Fruit fly (Drosophila melanogaster) whole organism, embryonic: Measurements from ENCODE around the gene CG43167.

Experiments used
- Abd-B ChIP-seq: fragments of 200-800 bp; sonication (Bioruptor generic); optimal IDR thresholded peaks from 2 replicates; lab custom pipeline; 2018; ENCODE audit warnings: missing biosample characterization, mild to moderate bottlenecking, missing genetic modification characterization, moderate library complexity
- BtbVII ChIP-seq: fragments of 200-800 bp; sonication (Bioruptor generic); optimal IDR thresholded peaks from 3 replicates; lab custom pipeline; 2017; ENCODE audit warnings: missing biosample characterization, mild to moderate bottlenecking, missing genetic modification characterization
- C15 ChIP-seq: fragments of 200-800 bp; sonication (Bioruptor generic); IDR thresholded peaks from 3 replicates; pipeline ENCODE4 v1.3.6; 2022; ENCODE audit warnings: missing biosample characterization, missing genetic modification characterization
- CG11247 ChIP-seq: fragments of 200-800 bp; sonication (Bioruptor generic); IDR thresholded peaks from 2 replicates; pipeline ENCODE4 v1.3.6; 2022; ENCODE audit warnings: missing biosample characterization, missing genetic modification characterization
- CG11504 ChIP-seq: fragments of 200-800 bp; sonication (Bioruptor generic); optimal IDR thresholded peaks from 3 replicates; lab custom pipeline; 2019; ENCODE audit warnings: missing biosample characterization, mild to moderate bottlenecking, missing genetic modification characterization, moderate library complexity
- CG11695 ChIP-seq: fragments of 200-800 bp; sonication (Bioruptor generic); IDR thresholded peaks from 3 replicates; pipeline ENCODE4 v1.3.6; 2022; ENCODE audit warnings: missing biosample characterization, missing genetic modification characterization
- CG13296 ChIP-seq: fragments of 200-800 bp; sonication (Bioruptor generic); optimal IDR thresholded peaks from 3 replicates; lab custom pipeline; 2018; ENCODE audit warnings: missing biosample characterization, mild to moderate bottlenecking, missing genetic modification characterization
- CG13775 ChIP-seq: fragments of 200-800 bp; sonication (Bioruptor generic); optimal IDR thresholded peaks from 3 replicates; lab custom pipeline; 2017; ENCODE audit warnings: missing biosample characterization, mild to moderate bottlenecking, missing genetic modification characterization
- CG14860 ChIP-seq: fragments of 200-800 bp; sonication (Bioruptor generic); IDR thresholded peaks from 3 replicates; pipeline ENCODE4 v1.3.6; 2022; ENCODE audit warnings: missing biosample characterization, missing genetic modification characterization; ENCODE audit not compliant: partially characterized antibody
- CG15269 ChIP-seq: fragments of 200-800 bp; sonication (Bioruptor generic); optimal IDR thresholded peaks from 2 replicates; lab custom pipeline; 2018; ENCODE audit warnings: missing biosample characterization, mild to moderate bottlenecking, missing genetic modification characterization, moderate library complexity
- CG17568 ChIP-seq: fragments of 200-800 bp; sonication (Bioruptor generic); optimal IDR thresholded peaks from 2 replicates; lab custom pipeline; 2018; ENCODE audit warnings: missing biosample characterization, mild to moderate bottlenecking, missing genetic modification characterization, moderate library complexity
- CG2120 ChIP-seq: fragments of 200-800 bp; sonication (Bioruptor generic); optimal IDR thresholded peaks from 3 replicates; lab custom pipeline; 2016; ENCODE audit warnings: missing biosample characterization, missing genetic modification characterization
- CG2678 ChIP-seq: fragments of 200-800 bp; sonication (Bioruptor generic); optimal IDR thresholded peaks from 3 replicates; lab custom pipeline; 2019; ENCODE audit warnings: missing biosample characterization, mild to moderate bottlenecking, missing genetic modification characterization, moderate library complexity
- CG31224 ChIP-seq: fragments of 200-800 bp; sonication (Bioruptor generic); IDR thresholded peaks from 2 replicates; pipeline ENCODE4 v1.3.6; 2022; ENCODE audit warnings: missing biosample characterization, missing genetic modification characterization
- CG32772 ChIP-seq: fragments of 200-800 bp; sonication (Bioruptor generic); IDR thresholded peaks from 2 replicates; pipeline ENCODE4 v1.3.6; 2022; ENCODE audit warnings: missing biosample characterization, missing genetic modification characterization
- CG3281 ChIP-seq: fragments of 200-800 bp; sonication (Bioruptor generic); optimal IDR thresholded peaks from 3 replicates; lab custom pipeline; 2017; ENCODE audit warnings: missing biosample characterization, mild to moderate bottlenecking, missing genetic modification characterization
- CG7556 ChIP-seq: fragments of 200-800 bp; sonication (Bioruptor generic); optimal IDR thresholded peaks from 2 replicates; lab custom pipeline; 2017; ENCODE audit warnings: missing biosample characterization, mild to moderate bottlenecking, missing genetic modification characterization
- CoRest ChIP-seq: fragments of 200-800 bp; sonication (Bioruptor generic); optimal IDR thresholded peaks from 3 replicates; lab custom pipeline; 2018; ENCODE audit warnings: missing biosample characterization, mild to moderate bottlenecking, missing genetic modification characterization, moderate library complexity
- Dp ChIP-seq: fragments of 200-800 bp; sonication (Bioruptor generic); optimal IDR thresholded peaks from 2 replicates; lab custom pipeline; 2018; ENCODE audit warnings: missing biosample characterization, mild to moderate bottlenecking, missing genetic modification characterization, moderate library complexity
- Fer2 ChIP-seq: fragments of 200-800 bp; sonication (Bioruptor generic); optimal IDR thresholded peaks from 2 replicates; lab custom pipeline; 2018; ENCODE audit warnings: missing biosample characterization, mild to moderate bottlenecking, missing genetic modification characterization, moderate library complexity
- H15 ChIP-seq: fragments of 200-800 bp; sonication (Bioruptor generic); IDR thresholded peaks from 3 replicates; pipeline ENCODE4 v1.3.6; 2022; ENCODE audit warnings: missing biosample characterization, missing genetic modification characterization
- HHEX ChIP-seq: fragments of 200-800 bp; sonication (Bioruptor generic); optimal IDR thresholded peaks from 3 replicates; lab custom pipeline; 2017; ENCODE audit warnings: missing biosample characterization, mild to moderate bottlenecking, missing genetic modification characterization, missing genetic modification reagents
- HLHmδ ChIP-seq: fragments of 200-800 bp; sonication (Bioruptor generic); optimal IDR thresholded peaks from 2 replicates; lab custom pipeline; 2018; ENCODE audit warnings: missing biosample characterization, mild to moderate bottlenecking, missing genetic modification characterization, moderate library complexity
- Hmr ChIP-seq: fragments of 200-800 bp; sonication (Bioruptor generic); optimal IDR thresholded peaks from 3 replicates; lab custom pipeline; 2017; ENCODE audit warnings: mild to moderate bottlenecking, missing biosample characterization, missing genetic modification reagents, missing genetic modification characterization
- Hr51 ChIP-seq, 2 experiments: fragments of 200-800 bp; sonication (Bioruptor generic); optimal IDR thresholded peaks; 2 replicates in 1 of 2; 3 replicates in 1 of 2; lab custom pipeline; 2016 to 2018; ENCODE audit warnings: missing biosample characterization in 2 of 2, missing genetic modification characterization in 2 of 2, mild to moderate bottlenecking in 1 of 2, moderate library complexity in 1 of 2
- Jarid2 ChIP-seq: fragments of 200-800 bp; sonication (Bioruptor generic); optimal IDR thresholded peaks from 3 replicates; lab custom pipeline; 2017; ENCODE audit warnings: mild to moderate bottlenecking, missing biosample characterization, missing genetic modification reagents, missing genetic modification characterization
- Meics ChIP-seq: fragments of 200-800 bp; sonication (Bioruptor generic); optimal IDR thresholded peaks from 2 replicates; lab custom pipeline; 2017; ENCODE audit warnings: missing biosample characterization, mild to moderate bottlenecking, missing genetic modification characterization
- Oaz ChIP-seq: fragments of 200-800 bp; sonication (Bioruptor generic); IDR thresholded peaks from 2 replicates; pipeline ENCODE4 v1.3.6; 2022; ENCODE audit warnings: missing biosample characterization, missing genetic modification characterization
- Oli ChIP-seq: fragments of 200-800 bp; sonication (Bioruptor generic); optimal IDR thresholded peaks from 2 replicates; lab custom pipeline; 2018; ENCODE audit warnings: missing biosample characterization, mild to moderate bottlenecking, missing genetic modification characterization, moderate library complexity
- Sin3A ChIP-seq: fragments of >200 bp; optimal IDR thresholded peaks from 2 replicates; lab custom pipeline; 2018
- Sox102F ChIP-seq: fragments of 200-800 bp; sonication (Bioruptor generic); optimal IDR thresholded peaks from 2 replicates; lab custom pipeline; 2018; ENCODE audit warnings: missing biosample characterization, mild to moderate bottlenecking, missing genetic modification characterization, moderate library complexity
- bowl ChIP-seq: fragments of 200-800 bp; sonication (Bioruptor generic); IDR thresholded peaks from 2 replicates; pipeline ENCODE4 v1.3.6; 2022; ENCODE audit warnings: missing biosample characterization, missing genetic modification characterization
- cato ChIP-seq: fragments of 200-800 bp; sonication (Bioruptor generic); optimal IDR thresholded peaks from 2 replicates; lab custom pipeline; 2016; ENCODE audit warnings: missing biosample characterization, missing genetic modification characterization, borderline replicate concordance
- corto ChIP-seq: fragments of 200-800 bp; sonication (Bioruptor generic); optimal IDR thresholded peaks from 2 replicates; lab custom pipeline; 2016; ENCODE audit warnings: missing biosample characterization, mild to moderate bottlenecking, missing genetic modification characterization, moderate library complexity
- crc ChIP-seq: fragments of 200-800 bp; sonication (Bioruptor generic); optimal IDR thresholded peaks from 2 replicates; lab custom pipeline; 2016; ENCODE audit warnings: missing biosample characterization, missing genetic modification characterization
- croc ChIP-seq: fragments of 200-800 bp; sonication (Bioruptor generic); conservative IDR thresholded peaks from 3 replicates; pipeline ENCODE4 v1.3.6; 2022; ENCODE audit warnings: missing biosample characterization, missing genetic modification characterization
- crp ChIP-seq, 2 experiments: fragments of 200-800 bp; sonication (Bioruptor generic); optimal IDR thresholded peaks; 2 replicates in 1 of 2; 3 replicates in 1 of 2; lab custom pipeline; 2017; ENCODE audit warnings: missing biosample characterization in 2 of 2, missing genetic modification characterization in 2 of 2, mild to moderate bottlenecking in 1 of 2, moderate library complexity in 1 of 2
- dmrt99B ChIP-seq: fragments of 200-800 bp; sonication (Bioruptor generic); optimal IDR thresholded peaks from 2 replicates; lab custom pipeline; 2018; ENCODE audit warnings: missing biosample characterization, mild to moderate bottlenecking, missing genetic modification characterization, moderate library complexity
- dysf ChIP-seq: fragments of 200-800 bp; sonication (Bioruptor generic); IDR thresholded peaks from 3 replicates; pipeline ENCODE4 v1.3.6; 2022; ENCODE audit warnings: missing biosample characterization, missing genetic modification characterization
- en ChIP-seq: fragments of 200-800 bp; sonication (Bioruptor generic); optimal IDR thresholded peaks from 2 replicates; lab custom pipeline; 2016; ENCODE audit warnings: missing biosample characterization, missing genetic modification characterization
- eve ChIP-seq, 2 experiments: fragments of >200 bp; optimal IDR thresholded peaks; 2 replicates each; lab custom pipeline; 2017; ENCODE audit warnings: missing biosample characterization in 2 of 2, missing genetic modification characterization in 2 of 2
- jigr1 ChIP-seq: fragments of 200-800 bp; sonication (Bioruptor generic); IDR thresholded peaks from 3 replicates; pipeline ENCODE4 v1.3.6; 2022; ENCODE audit warnings: missing biosample characterization, missing genetic modification characterization
- lab ChIP-seq: fragments of 200-800 bp; sonication (Bioruptor generic); optimal IDR thresholded peaks from 3 replicates; lab custom pipeline; 2017; ENCODE audit warnings: missing biosample characterization, missing genetic modification characterization, mild to moderate bottlenecking, moderate library complexity, missing genetic modification reagents
- mam ChIP-seq: fragments of 200-800 bp; sonication (Bioruptor generic); optimal IDR thresholded peaks from 3 replicates; lab custom pipeline; 2016; ENCODE audit warnings: missing biosample characterization, missing genetic modification characterization
- odd ChIP-seq: fragments of 200-800 bp; sonication (Bioruptor generic); optimal IDR thresholded peaks from 2 replicates; lab custom pipeline; 2017; ENCODE audit warnings: missing biosample characterization, mild to moderate bottlenecking, missing genetic modification characterization
- psq ChIP-seq: fragments of 200-800 bp; sonication (Bioruptor generic); optimal IDR thresholded peaks from 2 replicates; lab custom pipeline; 2017; ENCODE audit warnings: missing biosample characterization, missing genetic modification characterization
- pzg ChIP-seq: fragments of 200-800 bp; sonication (Bioruptor generic); optimal IDR thresholded peaks from 3 replicates; lab custom pipeline; 2018; ENCODE audit warnings: missing biosample characterization, mild to moderate bottlenecking, missing genetic modification characterization, moderate library complexity
- slbo ChIP-seq: fragments of 200-800 bp; sonication (Bioruptor generic); IDR thresholded peaks from 2 replicates; pipeline ENCODE4 v1.3.6; 2022; ENCODE audit warnings: missing biosample characterization, missing genetic modification characterization
- sna ChIP-seq: fragments of 200-800 bp; sonication (Bioruptor generic); IDR thresholded peaks from 2 replicates; pipeline ENCODE4 v1.3.6; 2022; ENCODE audit warnings: missing biosample characterization, missing genetic modification characterization; ENCODE audit not compliant: partially characterized antibody
- sr ChIP-seq: fragments of 200-800 bp; sonication (Bioruptor generic); IDR thresholded peaks from 3 replicates; pipeline ENCODE4 v1.3.6; 2022; ENCODE audit warnings: missing biosample characterization, missing genetic modification characterization

Gene CG43167

DNA sequence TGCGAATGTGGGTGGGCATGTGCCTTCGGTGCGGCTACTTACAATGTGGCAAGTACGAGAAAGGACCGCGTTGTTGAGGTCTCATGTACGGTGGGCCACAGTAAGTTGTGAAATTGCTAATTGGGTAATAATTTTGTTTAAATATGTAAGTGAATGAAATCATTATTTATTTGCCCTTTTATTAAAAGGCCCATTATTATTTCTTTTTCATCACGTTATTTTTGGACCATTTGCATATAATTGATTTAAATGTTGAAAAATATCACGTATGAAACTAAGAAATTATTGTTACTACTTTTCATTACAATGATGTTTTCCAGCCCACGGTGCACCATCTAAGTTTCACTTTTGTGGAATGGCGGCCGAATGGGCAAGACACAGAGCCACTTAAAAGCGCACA, 28.9 kb upstream of the CG43167 start (continued):
- no peak for TF ChIP-seq en (GFP tag; lab: Kevin White, UChicago)
- no peak for TF ChIP-seq crc (GFP tag; lab: Kevin White, UChicago)
- TF ChIP-seq Fer2 (tag; lab: Kevin White, UChicago), result no peak
- TF ChIP-seq CG11504 (tag; lab: Kevin White, UChicago), result peak; percentile 50
- TF ChIP-seq dysf (GFP tag; lab: Robert Waterston, UW), result peak; percentile 34; the same call in 1 of the 3 replicates
- TF ChIP-seq CG3281, result peak; percentile 51
- TF ChIP-seq C15 (GFP tag; lab: Robert Waterston, UW), result no peak
- TF ChIP-seq cato (GFP tag; lab: Kevin White, UChicago), result no peak
- TF ChIP-seq BtbVII (GFP tag; lab: Kevin White, UChicago), result no peak
- TF ChIP-seq croc (GFP tag; lab: Robert Waterston, UW), result no peak
- TF ChIP-seq CG7556, result peak; percentile 56
- peak in 1 of 2 experiments; percentile 46 for TF ChIP-seq Hr51 (GFP tag; optimal IDR thresholded peaks at IDR 0.05; lab: Kevin White, UChicago)
- TF ChIP-seq CG2120, result peak; percentile 53
- TF ChIP-seq psq (GFP tag; lab: Kevin White, UChicago), result no peak
- TF ChIP-seq lab (GFP tag; lab: Kevin White, UChicago), result peak; percentile 60
- peak; percentile 31 for TF ChIP-seq CG15269
- TF ChIP-seq slbo (GFP tag; lab: Robert Waterston, UW), result 0 out of 2 replicates have a peak, but pooled peaks have one; percentile 30
- peak; percentile 31 for TF ChIP-seq mam (GFP tag; lab: Kevin White, UChicago)
- TF ChIP-seq Meics (GFP tag; lab: Kevin White, UChicago), result peak; percentile 48
- TF ChIP-seq sna (GFP tag; lab: Robert Waterston, UW), result no peak
- TF ChIP-seq Jarid2 (GFP tag; lab: Kevin White, UChicago), result no peak
- no peak for TF ChIP-seq CG13775 (GFP tag; lab: Kevin White, UChicago)
- no peak for TF ChIP-seq Oaz (GFP tag; lab: Robert Waterston, UW)
- TF ChIP-seq Dp (GFP tag; lab: Kevin White, UChicago), result no peak
- TF ChIP-seq sr (GFP tag; lab: Robert Waterston, UW), result no peak
- TF ChIP-seq CG11247 (GFP tag; lab: Robert Waterston, UW), result no peak
- TF ChIP-seq CG2678 (tag; lab: Kevin White, UChicago), result peak; percentile 60
- no peak for TF ChIP-seq odd (GFP tag; lab: Kevin White, UChicago)
- no peak for TF ChIP-seq H15 (GFP tag; lab: Robert Waterston, UW)
- peak in 1 of 2 experiments; percentile 14 for TF ChIP-seq eve (GFP tag; optimal IDR thresholded peaks at IDR 0.05; lab: Kevin White, UChicago)
- no peak for TF ChIP-seq pzg (GFP tag; lab: Kevin White, UChicago)
- no peak for TF ChIP-seq CG17568 (GFP tag; lab: Kevin White, UChicago)
- TF ChIP-seq Hmr (GFP tag; lab: Kevin White, UChicago), result peak; percentile 49
- no peak for TF ChIP-seq jigr1 (GFP tag; lab: Robert Waterston, UW)
- no peak for TF ChIP-seq Abd-B
- TF ChIP-seq CG13296 (GFP tag; lab: Kevin White, UChicago), result peak; percentile 18
- no peak for TF ChIP-seq HHEX
- TF ChIP-seq Oli (tag; lab: Kevin White, UChicago), result peak; percentile 4
- TF ChIP-seq CG32772 (GFP tag; lab: Robert Waterston, UW), result no peak
- no peak for TF ChIP-seq crp (GFP tag; optimal IDR thresholded peaks at IDR 0.05; lab: Kevin White, UChicago)
- TF ChIP-seq CG31224, result no peak
- TF ChIP-seq corto (GFP tag; lab: Kevin White, UChicago), result no peak
- peak; percentile 25 for TF ChIP-seq CoRest (tag; lab: Kevin White, UChicago)
- TF ChIP-seq bowl (GFP tag; lab: Robert Waterston, UW), result no peak
- no peak for TF ChIP-seq Sin3A (lab: Kevin White, UChicago)
- peak; percentile 41 for TF ChIP-seq dmrt99B (tag; lab: Kevin White, UChicago)
- TF ChIP-seq CG14860 (GFP tag; lab: Robert Waterston, UW), result no peak
- TF ChIP-seq HLHmδ, result no peak
- peak; percentile 23 for TF ChIP-seq Sox102F (GFP tag; lab: Kevin White, UChicago)
- 0 out of 3 replicates have a peak, but pooled peaks have one; percentile 32 for TF ChIP-seq CG11695 (GFP tag; lab: Robert Waterston, UW)
